Worm (Caenorhabditis elegans) whole organism, L3 larva: ENCODE results near the gene str-6.
"Not testable (repeated sequence)": the region's sequence is repeated elsewhere in the genome, so short reads cannot be mapped to it uniquely, and the experiment has no call there.

ENCODE experiments used
- ZK546.5 ChIP-seq: sonication (generic microtip); optimal IDR thresholded peaks from 2 replicates; lab custom pipeline; 2017; ENCODE audit warnings: missing biosample characterization, missing genetic modification characterization
- ama-1 ChIP-seq: fragments of 150-350 bp; optimal IDR thresholded peaks from 2 replicates; lab custom pipeline; 2018
- ceh-82 ChIP-seq: fragments of 150-350 bp; optimal IDR thresholded peaks from 2 replicates; lab custom pipeline; 2014; ENCODE audit warnings: missing biosample characterization, missing genetic modification characterization
- daf-12 ChIP-seq: fragments of 150-350 bp; optimal IDR thresholded peaks from 2 replicates; lab custom pipeline; 2014; ENCODE audit warnings: missing biosample characterization, missing genetic modification reagents, missing genetic modification characterization
- elt-2 ChIP-seq: sonication (generic microtip); optimal IDR thresholded peaks from 2 replicates; lab custom pipeline; 2016; ENCODE audit warnings: missing genetic modification reagents, mild to moderate bottlenecking, missing genetic modification characterization, missing compliant biosample characterization
- lin-39 ChIP-seq: fragments of 150-350 bp; optimal IDR thresholded peaks from 2 replicates; lab custom pipeline; 2018; ENCODE audit warnings: missing biosample characterization, missing genetic modification reagents, missing genetic modification characterization
- nhr-11 ChIP-seq: fragments of 150-350 bp; optimal IDR thresholded peaks from 2 replicates; lab custom pipeline; 2014; ENCODE audit warnings: missing biosample characterization, missing genetic modification characterization
- nhr-76 ChIP-seq: fragments of 150-350 bp; sonication (generic microtip); optimal IDR thresholded peaks from 5 replicates; lab custom pipeline; 2014; ENCODE audit warnings: missing biosample characterization, missing genetic modification characterization
- ztf-11 ChIP-seq: fragments of 150-350 bp; optimal IDR thresholded peaks from 2 replicates; lab custom pipeline; 2014; ENCODE audit warnings: missing biosample characterization, missing genetic modification characterization

ce11 chrV:15754731-15755130 is 4.7 kb upstream of the str-6 start, which contains the start of gene str-8:
- TF ChIP-seq ztf-11 (tag; lab: Kevin White, UChicago); lin-39 (tag; lab: Kevin White, UChicago); nhr-11 (tag; lab: Kevin White, UChicago); ZK546.5 (tag; lab: Kevin White, UChicago); nhr-76 (tag; lab: Kevin White, UChicago); daf-12 (tag; lab: Kevin White, UChicago); ceh-82 (tag; lab: Kevin White, UChicago); elt-2 (tag; lab: Kevin White, UChicago); ama-1 (lab: Kevin White, UChicago): not testable (repeated sequence)
